Fruit fly (Drosophila melanogaster) whole organism, embryonic: ENCODE measurements around the gene CG10031.

ENCODE experiments used
- Ada2b ChIP-seq: fragments of 200-800 bp; sonication (Bioruptor generic); IDR thresholded peaks from 2 replicates; pipeline ENCODE4 v1.3.6; 2022; ENCODE audit warnings: missing biosample characterization, missing genetic modification characterization
- Atf6 ChIP-seq: fragments of 200-800 bp; sonication (Bioruptor generic); IDR thresholded peaks from 2 replicates; pipeline ENCODE4 v1.3.6; 2022; ENCODE audit warnings: missing biosample characterization, missing genetic modification characterization
- CG12236 ChIP-seq: fragments of 200-800 bp; sonication (Bioruptor generic); optimal IDR thresholded peaks from 2 replicates; lab custom pipeline; 2016; ENCODE audit warnings: missing biosample characterization, missing genetic modification characterization
- CG13287 ChIP-seq: fragments of 200-800 bp; sonication (Bioruptor generic); IDR thresholded peaks from 2 replicates; pipeline ENCODE4 v1.3.6; 2022; ENCODE audit warnings: missing biosample characterization, missing genetic modification characterization; ENCODE audit not compliant: partially characterized antibody
- CG14667 ChIP-seq: fragments of 200-800 bp; sonication (Bioruptor generic); IDR thresholded peaks from 2 replicates; pipeline ENCODE4 v1.3.6; 2022; ENCODE audit warnings: missing biosample characterization, missing genetic modification characterization
- CG2199 ChIP-seq: fragments of 200-800 bp; sonication (Bioruptor generic); IDR thresholded peaks from 3 replicates; pipeline ENCODE4 v1.3.6; 2022; ENCODE audit warnings: missing biosample characterization, missing genetic modification characterization
- CG32767 ChIP-seq: fragments of 200-800 bp; sonication (Bioruptor generic); IDR thresholded peaks from 2 replicates; pipeline ENCODE4 v1.3.6; 2022; ENCODE audit warnings: missing biosample characterization, missing genetic modification characterization
- CG33557 ChIP-seq: fragments of 200-800 bp; sonication (Bioruptor generic); optimal IDR thresholded peaks from 2 replicates; lab custom pipeline; 2019; ENCODE audit warnings: missing biosample characterization, mild to moderate bottlenecking, missing genetic modification characterization, moderate library complexity
- CG4854 ChIP-seq: fragments of 200-800 bp; sonication (Bioruptor generic); optimal IDR thresholded peaks from 2 replicates; lab custom pipeline; 2016; ENCODE audit warnings: missing biosample characterization, missing genetic modification characterization, inconsistent platforms
- CG6683 ChIP-seq: fragments of 200-800 bp; sonication (Bioruptor generic); optimal IDR thresholded peaks from 2 replicates; lab custom pipeline; 2017; ENCODE audit warnings: missing biosample characterization, mild to moderate bottlenecking, missing genetic modification characterization, missing genetic modification reagents
- CG6765 ChIP-seq: fragments of 200-800 bp; sonication (Bioruptor generic); optimal IDR thresholded peaks from 3 replicates; lab custom pipeline; 2017; ENCODE audit warnings: missing biosample characterization, mild to moderate bottlenecking, missing genetic modification characterization
- CG9817 ChIP-seq: fragments of 200-800 bp; sonication (Bioruptor generic); optimal IDR thresholded peaks from 2 replicates; lab custom pipeline; 2018; ENCODE audit warnings: missing biosample characterization, mild to moderate bottlenecking, missing genetic modification characterization, moderate library complexity
- CG9932 ChIP-seq: fragments of 200-800 bp; sonication (Bioruptor generic); IDR thresholded peaks from 2 replicates; pipeline ENCODE4 v1.3.6; 2022; ENCODE audit warnings: missing biosample characterization, missing genetic modification characterization
- Dip2 ChIP-seq: fragments of 200-800 bp; sonication (Bioruptor generic); IDR thresholded peaks from 2 replicates; pipeline ENCODE4 v1.3.6; 2022; ENCODE audit warnings: missing biosample characterization, missing genetic modification characterization
- Dref ChIP-seq: fragments of 200-800 bp; sonication (Bioruptor generic); IDR thresholded peaks from 2 replicates; pipeline ENCODE4 v1.3.6; 2022; ENCODE audit warnings: missing biosample characterization, missing genetic modification characterization
- ERR ChIP-seq: fragments of 200-800 bp; sonication (Bioruptor generic); optimal IDR thresholded peaks from 2 replicates; lab custom pipeline; 2016; ENCODE audit warnings: missing biosample characterization, missing genetic modification characterization
- Fer3 ChIP-seq: fragments of 200-800 bp; sonication (Bioruptor generic); optimal IDR thresholded peaks from 2 replicates; lab custom pipeline; 2018; ENCODE audit warnings: missing biosample characterization, mild to moderate bottlenecking, missing genetic modification characterization, moderate library complexity
- HLH54F ChIP-seq: fragments of 200-800 bp; sonication (Bioruptor generic); optimal IDR thresholded peaks from 3 replicates; lab custom pipeline; 2016; ENCODE audit warnings: missing biosample characterization, missing genetic modification characterization
- Hand ChIP-seq: fragments of 200-800 bp; sonication (Bioruptor generic); optimal IDR thresholded peaks from 2 replicates; lab custom pipeline; 2017; ENCODE audit warnings: mild to moderate bottlenecking, missing biosample characterization, missing genetic modification reagents, missing genetic modification characterization
- Opbp ChIP-seq: fragments of 200-800 bp; sonication (Bioruptor generic); IDR thresholded peaks from 3 replicates; pipeline ENCODE4 v1.3.6; 2022; ENCODE audit warnings: missing biosample characterization, missing genetic modification characterization; ENCODE audit not compliant: partially characterized antibody
- Rfx ChIP-seq: fragments of 200-800 bp; sonication (Bioruptor generic); IDR thresholded peaks from 2 replicates; pipeline ENCODE4 v1.3.6; 2022; ENCODE audit warnings: missing biosample characterization, missing genetic modification characterization
- Rx ChIP-seq: fragments of 200-800 bp; sonication (Bioruptor generic); IDR thresholded peaks from 2 replicates; pipeline ENCODE4 v1.3.6; 2022; ENCODE audit warnings: missing biosample characterization, missing genetic modification characterization
- Trl ChIP-seq, 3 experiments: fragments of >200 bp in 2 of 3; fragments of 200-800 bp in 1 of 3; sonication (Bioruptor generic) in 1 of 3; optimal IDR thresholded peaks; 2 replicates in 1 of 3; 3 replicates in 2 of 3; lab custom pipeline; 2016 to 2017; ENCODE audit warnings: missing biosample characterization in 1 of 3, missing genetic modification characterization in 1 of 3
- Xbp1 ChIP-seq: fragments of 200-800 bp; sonication (Bioruptor generic); optimal IDR thresholded peaks from 3 replicates; lab custom pipeline; 2016; ENCODE audit warnings: missing biosample characterization, mild to moderate bottlenecking, missing genetic modification characterization
- ato ChIP-seq: fragments of 200-800 bp; sonication (Bioruptor generic); IDR thresholded peaks from 2 replicates; pipeline ENCODE4 v1.3.6; 2022; ENCODE audit warnings: missing biosample characterization, missing genetic modification characterization; ENCODE audit not compliant: partially characterized antibody
- bab2 ChIP-seq: fragments of 200-800 bp; sonication (Bioruptor generic); optimal IDR thresholded peaks from 2 replicates; lab custom pipeline; 2016; ENCODE audit warnings: missing biosample characterization, missing genetic modification characterization
- btn ChIP-seq: fragments of 200-800 bp; sonication (Bioruptor generic); optimal IDR thresholded peaks from 2 replicates; lab custom pipeline; 2016; ENCODE audit warnings: missing biosample characterization, missing genetic modification characterization
- ci ChIP-seq: fragments of 200-800 bp; sonication (Bioruptor generic); IDR thresholded peaks from 3 replicates; pipeline ENCODE4 v1.3.6; 2022; ENCODE audit warnings: missing biosample characterization, missing genetic modification characterization
- crc ChIP-seq: fragments of 200-800 bp; sonication (Bioruptor generic); optimal IDR thresholded peaks from 2 replicates; lab custom pipeline; 2016; ENCODE audit warnings: missing biosample characterization, missing genetic modification characterization
- cwo ChIP-seq: fragments of 200-800 bp; sonication (Bioruptor generic); optimal IDR thresholded peaks from 3 replicates; lab custom pipeline; 2017; ENCODE audit warnings: missing biosample characterization, missing genetic modification characterization, mild to moderate bottlenecking, moderate library complexity, missing genetic modification reagents
- dysf ChIP-seq: fragments of 200-800 bp; sonication (Bioruptor generic); IDR thresholded peaks from 3 replicates; pipeline ENCODE4 v1.3.6; 2022; ENCODE audit warnings: missing biosample characterization, missing genetic modification characterization
- fd3F ChIP-seq: fragments of 200-800 bp; sonication (Bioruptor generic); optimal IDR thresholded peaks from 2 replicates; lab custom pipeline; 2018; ENCODE audit warnings: missing biosample characterization, mild to moderate bottlenecking, missing genetic modification characterization, moderate library complexity
- gcm ChIP-seq: fragments of 200-800 bp; sonication (Bioruptor generic); optimal IDR thresholded peaks from 2 replicates; lab custom pipeline; 2019; ENCODE audit warnings: missing biosample characterization, mild to moderate bottlenecking, missing genetic modification characterization, moderate library complexity
- grau ChIP-seq: fragments of 200-800 bp; optimal IDR thresholded peaks from 3 replicates; lab custom pipeline; 2019; ENCODE audit warnings: missing biosample characterization, mild to moderate bottlenecking, missing genetic modification characterization, moderate library complexity
- gt ChIP-seq: fragments of 200-800 bp; sonication (Bioruptor generic); IDR thresholded peaks from 2 replicates; pipeline ENCODE4 v1.3.6; 2022; ENCODE audit warnings: missing biosample characterization, missing genetic modification characterization
- her ChIP-seq: fragments of 200-800 bp; sonication (Bioruptor generic); optimal IDR thresholded peaks from 2 replicates; lab custom pipeline; 2016; ENCODE audit warnings: missing biosample characterization, missing genetic modification characterization
- knrl ChIP-seq: fragments of 200-800 bp; sonication (Bioruptor generic); IDR thresholded peaks from 3 replicates; pipeline ENCODE4 v1.3.6; 2022; ENCODE audit warnings: missing biosample characterization, missing genetic modification characterization; ENCODE audit not compliant: partially characterized antibody
- lbe ChIP-seq: fragments of 200-800 bp; sonication (Bioruptor generic); optimal IDR thresholded peaks from 2 replicates; lab custom pipeline; 2016; ENCODE audit warnings: missing biosample characterization, mild to moderate bottlenecking, missing genetic modification characterization
- nmo ChIP-seq: fragments of 200-800 bp; sonication (Bioruptor generic); optimal IDR thresholded peaks from 2 replicates; lab custom pipeline; 2018; ENCODE audit warnings: missing biosample characterization, mild to moderate bottlenecking, missing genetic modification characterization, moderate library complexity
- pan ChIP-seq, 4 experiments: fragments of >200 bp in 3 of 4; fragments of 200-800 bp in 1 of 4; sonication (Bioruptor generic) in 1 of 4; optimal IDR thresholded peaks in 3 of 4; IDR thresholded peaks in 1 of 4; 2 replicates each; pipeline versions ENCODE4 v1.3.6 to Lab custom; 2017 to 2022; ENCODE audit warnings: missing biosample characterization in 2 of 4, missing genetic modification characterization in 2 of 4, mixed read lengths in 1 of 4
- pnt ChIP-seq: fragments of 200-800 bp; sonication (Bioruptor generic); optimal IDR thresholded peaks from 3 replicates; lab custom pipeline; 2016; ENCODE audit warnings: missing biosample characterization, missing genetic modification characterization
- repo ChIP-seq: fragments of 200-800 bp; sonication (Bioruptor generic); optimal IDR thresholded peaks from 2 replicates; lab custom pipeline; 2016; ENCODE audit warnings: missing biosample characterization, missing genetic modification characterization
- sc ChIP-seq, 3 experiments: fragments of >200 bp in 2 of 3; fragments of 200-800 bp in 1 of 3; sonication (Bioruptor generic) in 1 of 3; optimal IDR thresholded peaks; 2 replicates in 2 of 3; 3 replicates in 1 of 3; lab custom pipeline; 2017; ENCODE audit warnings: mild to moderate bottlenecking in 1 of 3, missing biosample characterization in 1 of 3, missing genetic modification characterization in 1 of 3, missing genetic modification reagents in 1 of 3
- tin ChIP-seq: fragments of 200-800 bp; sonication (Bioruptor generic); optimal IDR thresholded peaks from 3 replicates; lab custom pipeline; 2016; ENCODE audit warnings: missing biosample characterization, missing genetic modification characterization
- vnd ChIP-seq: fragments of 200-800 bp; sonication (Bioruptor generic); IDR thresholded peaks from 3 replicates; pipeline ENCODE4 v1.3.6; 2022; ENCODE audit warnings: missing biosample characterization, missing genetic modification characterization; ENCODE audit not compliant: partially characterized antibody
- zen ChIP-seq: fragments of 200-800 bp; sonication (Bioruptor generic); optimal IDR thresholded peaks from 3 replicates; lab custom pipeline; 2018; ENCODE audit warnings: missing biosample characterization, mild to moderate bottlenecking, missing genetic modification characterization, moderate library complexity
- zfh2 ChIP-seq: fragments of 200-800 bp; sonication (Bioruptor generic); optimal IDR thresholded peaks from 2 replicates; lab custom pipeline; 2016; ENCODE audit warnings: missing biosample characterization, missing genetic modification characterization

The CG10031 gene

DNA sequence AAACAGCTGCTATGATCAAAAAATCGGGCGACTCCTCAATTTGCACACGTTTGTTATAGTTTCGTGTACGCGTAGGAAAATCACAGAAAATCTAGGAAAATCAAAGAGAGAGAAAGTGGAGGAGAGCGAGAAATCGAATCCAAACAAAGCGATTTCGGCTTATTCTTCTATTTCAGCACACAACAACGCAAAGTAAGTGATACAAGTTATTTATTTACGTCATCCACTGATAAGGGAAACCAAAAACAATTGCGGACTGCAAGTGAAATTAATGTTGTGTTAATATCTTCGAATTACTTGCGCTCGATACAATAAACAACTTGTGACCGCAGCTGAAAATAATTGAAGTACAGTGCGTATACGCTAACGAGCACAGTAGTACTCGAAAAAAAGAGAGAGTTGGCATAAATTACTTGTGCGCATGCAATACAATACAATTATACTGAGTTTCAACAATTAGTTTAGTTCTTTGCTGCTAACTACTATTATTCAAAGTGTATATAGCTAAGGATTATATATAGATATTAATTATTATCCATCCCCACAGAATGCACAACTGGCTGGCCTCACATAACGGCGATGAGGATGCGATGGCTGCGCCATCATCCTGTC is 14.8 kb upstream of the CG10031 start (continued):
- TF ChIP-seq btn (GFP tag; lab: Kevin White, UChicago) (no peak), Opbp (no peak), knrl (GFP tag; lab: Robert Waterston, UW) (no peak), HLH54F (GFP tag; lab: Kevin White, UChicago) (no peak), dysf (GFP tag; lab: Robert Waterston, UW) (no peak), Fer3 (tag; lab: Kevin White, UChicago) (no peak), sc (optimal IDR thresholded peaks at IDR 0.05; lab: Kevin White, UChicago) (no peak), sc (GFP tag; optimal IDR thresholded peaks at IDR 0.05; lab: Kevin White, UChicago) (no peak), CG2199 (GFP tag; lab: Robert Waterston, UW) (0 out of 3 replicates have a peak, but pooled peaks have one; percentile 26), pnt (GFP tag; lab: Kevin White, UChicago) (no peak), Hand (GFP tag; lab: Kevin White, UChicago) (no peak), zfh2 (GFP tag; lab: Kevin White, UChicago) (no peak), Xbp1 (no peak), cwo (no peak), CG9817 (tag; lab: Kevin White, UChicago) (no peak), repo (GFP tag; lab: Kevin White, UChicago) (no peak), bab2 (no peak), CG33557 (GFP tag; lab: Kevin White, UChicago) (no peak), grau (tag; lab: Kevin White, UChicago) (peak; percentile 88), CG32767 (GFP tag; lab: Robert Waterston, UW) (no peak), Atf6 (GFP tag; lab: Robert Waterston, UW) (0 out of 2 replicates have a peak, but pooled peaks have one; percentile 8), Trl (optimal IDR thresholded peaks at IDR 0.05; lab: Kevin White, UChicago) (peak in 1 of 2 experiments; percentile 13), Trl (GFP tag; optimal IDR thresholded peaks at IDR 0.05; lab: Kevin White, UChicago) (no peak), tin (GFP tag; lab: Kevin White, UChicago) (no peak), CG14667 (GFP tag; lab: Robert Waterston, UW) (no peak), nmo (GFP tag; lab: Kevin White, UChicago) (no peak)
- TF ChIP-seq, all 482 proteins: peak for 8

dm6 chr2L:3712949-3713416 is 14.1 kb upstream of the CG10031 start, which contains the start of the genes CG31955 and CG2818:
Gene CG31955, minus strand, starts transcription at chr2L:3713105.
Gene CG2818, plus strand, starts transcription at chr2L:3713360.
- TF ChIP-seq ci (GFP tag; lab: Robert Waterston, UW) (no peak), CG6683 (GFP tag; lab: Kevin White, UChicago) (no peak), vnd (GFP tag; lab: Robert Waterston, UW) (peak; percentile 36; the same call in 1 of the 3 replicates), Dip2 (GFP tag; lab: Robert Waterston, UW) (no peak), ato (GFP tag; lab: Robert Waterston, UW) (no peak), Dref (GFP tag; lab: Robert Waterston, UW) (peak; percentile 60), CG9932 (GFP tag; lab: Robert Waterston, UW) (no peak), Rx (GFP tag; lab: Robert Waterston, UW) (no peak), Rfx (GFP tag; lab: Robert Waterston, UW) (no peak), gcm (GFP tag; lab: Kevin White, UChicago) (no peak), CG4854 (GFP tag; lab: Kevin White, UChicago) (peak; percentile 82), Ada2b (GFP tag; lab: Robert Waterston, UW) (no peak), pan (optimal IDR thresholded peaks at IDR 0.05; lab: Kevin White, UChicago) (no peak), pan (GFP tag; optimal IDR thresholded peaks at IDR 0.05 in 1 of 2, IDR thresholded peaks at IDR 0.05 in 1 of 2) (no peak), her (GFP tag; lab: Kevin White, UChicago) (no peak), Opbp (peak; percentile 64; the same call in 1 of the 3 replicates), CG14667 (GFP tag; lab: Robert Waterston, UW) (no peak), CG12236 (GFP tag; lab: Kevin White, UChicago) (no peak), CG6765 (GFP tag; lab: Kevin White, UChicago) (no peak), zen (tag; lab: Kevin White, UChicago) (no peak), CG13287 (GFP tag; lab: Robert Waterston, UW) (peak; percentile 84), Xbp1 (peak; percentile 18), fd3F (GFP tag; lab: Kevin White, UChicago) (no peak), ERR (GFP tag; lab: Kevin White, UChicago) (peak; percentile 9), crc (GFP tag; lab: Kevin White, UChicago) (no peak), gt (GFP tag; lab: Robert Waterston, UW) (no peak), lbe (GFP tag; lab: Kevin White, UChicago) (no peak)
